Worm (Caenorhabditis elegans) whole organism, L2 larva: ENCODE results near the gene npr-39.

Experiments
- C34F6.9 ChIP-seq: fragments of 150-350 bp; optimal IDR thresholded peaks from 2 replicates; lab custom pipeline; 2014; ENCODE audit warnings: missing biosample characterization, missing genetic modification characterization
- F13H6.1 ChIP-seq: sonication (generic microtip); optimal IDR thresholded peaks from 2 replicates; lab custom pipeline; 2016; ENCODE audit warnings: missing genetic modification characterization, missing compliant biosample characterization
- Y55F3AM.14 ChIP-seq: fragments of 200-800 bp; sonication (Bioruptor generic); optimal IDR thresholded peaks from 2 replicates; lab custom pipeline; 2018; ENCODE audit warnings: mild to moderate bottlenecking, missing genetic modification characterization, missing compliant biosample characterization
- ZK546.5 ChIP-seq: sonication (generic microtip); optimal IDR thresholded peaks from 2 replicates; lab custom pipeline; 2017; ENCODE audit warnings: missing biosample characterization, missing genetic modification characterization
- alr-1 ChIP-seq: fragments of 150-350 bp; optimal IDR thresholded peaks from 2 replicates; lab custom pipeline; 2014; ENCODE audit warnings: missing biosample characterization, missing genetic modification characterization
- aly-2 ChIP-seq: fragments of 150-350 bp; optimal IDR thresholded peaks from 2 replicates; lab custom pipeline; 2014; ENCODE audit warnings: missing biosample characterization, missing genetic modification characterization
- ama-1 ChIP-seq: fragments of 150-350 bp; optimal IDR thresholded peaks from 2 replicates; lab custom pipeline; 2018; ENCODE audit warnings: inconsistent platforms
- blmp-1 ChIP-seq: sonication (generic microtip); optimal IDR thresholded peaks from 2 replicates; lab custom pipeline; 2017; ENCODE audit warnings: missing genetic modification characterization, mild to moderate bottlenecking, missing compliant biosample characterization, antibody characterized with exemption, moderate library complexity; ENCODE audit not compliant: insufficient read depth
- ceh-82 ChIP-seq: fragments of 150-350 bp; optimal IDR thresholded peaks from 2 replicates; lab custom pipeline; 2014; ENCODE audit warnings: missing biosample characterization, missing genetic modification characterization
- crh-2 ChIP-seq: sonication (generic microtip); optimal IDR thresholded peaks from 2 replicates; lab custom pipeline; 2017; ENCODE audit warnings: missing biosample characterization, missing genetic modification characterization
- dmd-4 ChIP-seq: sonication (generic microtip); optimal IDR thresholded peaks from 2 replicates; lab custom pipeline; 2017; ENCODE audit warnings: missing biosample characterization, missing genetic modification characterization
- egl-27 ChIP-seq: sonication (generic microtip); optimal IDR thresholded peaks from 3 replicates; lab custom pipeline; 2017; ENCODE audit warnings: missing biosample characterization, missing genetic modification reagents, missing genetic modification characterization
- elt-1 ChIP-seq: fragments of 150-350 bp; optimal IDR thresholded peaks from 2 replicates; lab custom pipeline; 2014; ENCODE audit warnings: missing biosample characterization, missing genetic modification characterization
- fos-1 ChIP-seq: fragments of 150-350 bp; optimal IDR thresholded peaks from 2 replicates; lab custom pipeline; 2014; ENCODE audit warnings: missing biosample characterization, missing genetic modification characterization
- gmeb-1 ChIP-seq: fragments of 150-350 bp; optimal IDR thresholded peaks from 2 replicates; lab custom pipeline; 2014; ENCODE audit warnings: missing biosample characterization, missing genetic modification characterization
- lin-13 ChIP-seq: fragments of 150-350 bp; optimal IDR thresholded peaks from 2 replicates; lab custom pipeline; 2014; ENCODE audit warnings: missing biosample characterization, missing genetic modification reagents, missing genetic modification characterization
- lsy-2 ChIP-seq, 2 experiments: fragments of 150-350 bp in 1 of 2; sonication (generic microtip) in 1 of 2; optimal IDR thresholded peaks; 2 replicates each; lab custom pipeline; 2014 to 2017; ENCODE audit warnings: missing biosample characterization in 2 of 2, missing genetic modification characterization in 2 of 2
- mab-5 ChIP-seq: fragments of 150-350 bp; optimal IDR thresholded peaks from 2 replicates; lab custom pipeline; 2014; ENCODE audit warnings: missing biosample characterization, missing genetic modification characterization
- mbf-1 ChIP-seq: sonication (generic microtip); optimal IDR thresholded peaks from 2 replicates; lab custom pipeline; 2017; ENCODE audit warnings: missing biosample characterization, missing genetic modification characterization
- mdl-1 ChIP-seq, 2 experiments: fragments of 150-350 bp in 1 of 2; sonication (generic microtip) in 1 of 2; optimal IDR thresholded peaks; 2 replicates each; lab custom pipeline; 2017; ENCODE audit warnings: missing biosample characterization in 2 of 2, missing genetic modification characterization in 2 of 2
- nhr-12 ChIP-seq: fragments of 150-350 bp; optimal IDR thresholded peaks from 2 replicates; lab custom pipeline; 2014; ENCODE audit warnings: missing biosample characterization, missing genetic modification characterization
- nhr-129 ChIP-seq: fragments of 150-350 bp; optimal IDR thresholded peaks from 2 replicates; lab custom pipeline; 2014; ENCODE audit warnings: missing biosample characterization, missing genetic modification characterization
- nhr-21 ChIP-seq: fragments of 150-350 bp; optimal IDR thresholded peaks from 2 replicates; lab custom pipeline; 2014; ENCODE audit warnings: missing biosample characterization, missing genetic modification characterization
- nhr-23 ChIP-seq: fragments of 150-350 bp; optimal IDR thresholded peaks from 2 replicates; lab custom pipeline; 2014; ENCODE audit warnings: missing biosample characterization, missing genetic modification reagents, missing genetic modification characterization
- nhr-237 ChIP-seq: fragments of 150-350 bp; optimal IDR thresholded peaks from 2 replicates; lab custom pipeline; 2014; ENCODE audit warnings: missing biosample characterization, missing genetic modification characterization
- nhr-25 ChIP-seq: fragments of 150-350 bp; sonication (generic microtip); optimal IDR thresholded peaks from 3 replicates; lab custom pipeline; 2014; ENCODE audit warnings: missing biosample characterization, missing genetic modification characterization
- nhr-6 ChIP-seq: fragments of 150-350 bp; optimal IDR thresholded peaks from 2 replicates; lab custom pipeline; 2014; ENCODE audit warnings: missing biosample characterization, missing genetic modification characterization
- peb-1 ChIP-seq: fragments of 150-350 bp; optimal IDR thresholded peaks from 2 replicates; lab custom pipeline; 2014; ENCODE audit warnings: missing biosample characterization, missing genetic modification characterization
- sem-4 ChIP-seq: fragments of 150-350 bp; optimal IDR thresholded peaks from 2 replicates; lab custom pipeline; 2014; ENCODE audit warnings: missing biosample characterization, missing genetic modification reagents, missing genetic modification characterization
- sma-3 ChIP-seq: sonication (generic microtip); optimal IDR thresholded peaks from 2 replicates; lab custom pipeline; 2016; ENCODE audit warnings: missing genetic modification reagents, missing genetic modification characterization, missing compliant biosample characterization
- sma-9 ChIP-seq, 2 experiments: fragments of 150-350 bp in 1 of 2; sonication (generic microtip) in 1 of 2; optimal IDR thresholded peaks; 2 replicates each; lab custom pipeline; 2014 to 2016; ENCODE audit warnings: missing genetic modification characterization in 2 of 2, mild to moderate bottlenecking in 1 of 2, missing biosample characterization in 1 of 2, missing compliant biosample characterization in 1 of 2, missing genetic modification reagents in 1 of 2, moderate library complexity in 1 of 2
- unc-55 ChIP-seq: fragments of 150-350 bp; sonication (generic microtip); optimal IDR thresholded peaks from 3 replicates; lab custom pipeline; 2014; ENCODE audit warnings: missing biosample characterization, missing genetic modification reagents, missing genetic modification characterization
- unc-62 ChIP-seq: fragments of 150-350 bp; optimal IDR thresholded peaks from 2 replicates; lab custom pipeline; 2014; ENCODE audit warnings: missing biosample characterization, missing genetic modification reagents, missing genetic modification characterization
- ztf-1 ChIP-seq: fragments of 200-800 bp; sonication (Bioruptor generic); conservative IDR thresholded peaks from 2 replicates; pipeline ENCODE4 v1.3.6; 2022; ENCODE audit warnings: missing genetic modification characterization, missing compliant biosample characterization
- ztf-4 ChIP-seq: fragments of 150-350 bp; optimal IDR thresholded peaks from 2 replicates; lab custom pipeline; 2014; ENCODE audit warnings: missing biosample characterization, missing genetic modification characterization

npr-39 gene

DNA sequence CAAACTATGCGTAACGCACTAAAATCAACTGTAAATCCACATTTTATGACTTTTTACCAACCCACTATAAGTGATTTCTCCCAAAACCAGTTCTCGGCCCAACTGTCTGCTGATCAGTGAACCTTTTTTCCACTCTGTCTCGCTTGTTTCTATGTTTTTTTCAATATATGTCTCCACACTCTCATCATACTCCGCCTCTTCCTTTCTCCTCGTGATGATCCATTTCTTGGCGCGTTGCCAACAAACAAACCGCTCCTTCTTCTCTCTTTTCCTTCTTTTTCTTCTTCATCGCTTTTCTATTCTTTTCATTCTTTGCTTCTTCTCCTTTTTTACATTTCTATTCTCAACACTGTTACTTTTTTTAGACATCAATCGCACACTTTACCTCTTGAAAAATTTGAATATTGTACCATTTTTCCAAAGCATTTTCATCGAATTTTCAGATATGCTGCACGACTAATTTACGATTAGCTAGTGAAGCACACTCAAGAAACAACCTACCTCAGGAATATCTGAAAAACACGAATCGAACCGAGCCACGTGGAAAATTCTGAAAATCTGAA lies 23.6 kb upstream of the npr-39 start, which contains the start of gene T06E8.8:
T06E8.8 (plus strand) TSS at position 513 of the 563 bp plus-strand sequence.
- TF ChIP-seq lin-13 (GFP tag; lab: Kevin White, UChicago) (peak; percentile 31), sem-4 (tag; lab: Kevin White, UChicago) (peak; percentile 82), nhr-12 (no peak), aly-2 (tag; lab: Kevin White, UChicago) (no peak), Y55F3AM.14 (GFP tag; lab: Kevin White, UChicago) (peak; percentile 20), sma-3 (GFP tag; lab: Kevin White, UChicago) (peak; percentile 86), mbf-1 (no peak), egl-27 (tag; lab: Kevin White, UChicago) (peak; percentile 63), ztf-4 (no peak), nhr-6 (tag; lab: Kevin White, UChicago) (peak; percentile 83), sma-9 (GFP tag; optimal IDR thresholded peaks at IDR 0.05; lab: Kevin White, UChicago) (peak; percentile 93), sma-9 (tag; optimal IDR thresholded peaks at IDR 0.05; lab: Kevin White, UChicago) (no peak), mdl-1 (tag; optimal IDR thresholded peaks at IDR 0.05; lab: Kevin White, UChicago) (peak; percentile 48 to 50), blmp-1 (tag; lab: Kevin White, UChicago) (peak; percentile 87), C34F6.9 (tag; lab: Kevin White, UChicago) (peak; percentile 48), nhr-21 (peak; percentile 72), unc-55 (GFP tag; lab: Kevin White, UChicago) (peak; percentile 74), mab-5 (no peak), elt-1 (tag; lab: Kevin White, UChicago) (no peak), F13H6.1 (peak; percentile 81), crh-2 (tag; lab: Kevin White, UChicago) (peak; percentile 70), nhr-23 (tag; lab: Kevin White, UChicago) (no peak), gmeb-1 (peak; percentile 58), nhr-129 (peak; percentile 78), dmd-4 (tag; lab: Kevin White, UChicago) (no peak), lsy-2 (tag; optimal IDR thresholded peaks at IDR 0.05; lab: Kevin White, UChicago) (peak in 1 of 2 experiments; percentile 83), fos-1 (tag; lab: Kevin White, UChicago) (peak; percentile 56), ztf-1 (GFP tag; lab: Robert Waterston, UW) (no peak), nhr-25 (tag; lab: Kevin White, UChicago) (peak; percentile 87), ama-1 (lab: Kevin White, UChicago) (no peak)

DNA sequence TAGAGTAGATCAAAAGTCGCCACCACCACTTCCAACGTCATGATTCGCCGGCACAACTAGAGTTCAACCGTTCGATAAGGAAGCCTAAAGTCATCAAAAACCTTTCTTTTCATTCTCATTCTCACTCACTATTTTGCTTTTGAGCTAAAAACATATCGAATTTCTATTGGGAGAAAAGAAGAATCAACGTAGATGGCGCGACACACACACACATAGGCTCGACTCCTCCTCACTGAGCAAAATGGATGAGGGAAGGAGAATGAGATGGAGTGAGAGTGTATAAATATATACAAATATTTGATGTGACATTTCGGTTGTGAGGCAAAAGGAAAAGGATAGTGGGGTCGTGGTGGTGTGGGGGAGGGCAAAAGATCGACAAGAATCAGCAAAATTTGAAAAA lies 22.1 kb upstream of the npr-39 start:
- TF ChIP-seq nhr-21: no peak
- no peak for TF ChIP-seq ceh-82 (tag; lab: Kevin White, UChicago)
- peak; percentile 30 for TF ChIP-seq F13H6.1

DNA sequence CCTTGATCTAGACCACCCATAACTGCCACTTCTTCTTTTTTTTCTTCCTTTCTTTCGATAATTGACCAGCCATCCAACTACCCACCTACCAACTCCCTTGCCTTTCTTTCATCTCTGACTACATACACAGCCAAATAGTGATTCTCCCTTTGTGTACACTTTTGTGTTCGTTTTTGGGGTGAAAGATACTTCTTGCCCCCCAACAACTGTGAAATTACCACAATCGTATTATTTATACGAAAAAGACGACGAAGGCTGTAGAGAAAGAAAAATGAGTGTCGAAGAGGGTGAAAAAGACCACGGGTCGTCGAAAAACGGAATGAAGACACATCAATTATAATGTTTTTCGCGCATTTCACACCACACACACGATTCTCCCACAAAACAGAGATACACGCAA lies 20.4 kb upstream of the npr-39 start:
- TF ChIP-seq sma-9 (GFP tag; optimal IDR thresholded peaks at IDR 0.05; lab: Kevin White, UChicago) (peak; percentile 12), sma-9 (tag; optimal IDR thresholded peaks at IDR 0.05; lab: Kevin White, UChicago) (no peak), nhr-12 (no peak), nhr-25 (tag; lab: Kevin White, UChicago) (peak; percentile 67), nhr-6 (tag; lab: Kevin White, UChicago) (no peak), sma-3 (GFP tag; lab: Kevin White, UChicago) (peak; percentile 3), ama-1 (lab: Kevin White, UChicago) (peak; percentile 42), blmp-1 (tag; lab: Kevin White, UChicago) (peak; percentile 38), crh-2 (tag; lab: Kevin White, UChicago) (peak; percentile 81), mbf-1 (no peak)

DNA sequence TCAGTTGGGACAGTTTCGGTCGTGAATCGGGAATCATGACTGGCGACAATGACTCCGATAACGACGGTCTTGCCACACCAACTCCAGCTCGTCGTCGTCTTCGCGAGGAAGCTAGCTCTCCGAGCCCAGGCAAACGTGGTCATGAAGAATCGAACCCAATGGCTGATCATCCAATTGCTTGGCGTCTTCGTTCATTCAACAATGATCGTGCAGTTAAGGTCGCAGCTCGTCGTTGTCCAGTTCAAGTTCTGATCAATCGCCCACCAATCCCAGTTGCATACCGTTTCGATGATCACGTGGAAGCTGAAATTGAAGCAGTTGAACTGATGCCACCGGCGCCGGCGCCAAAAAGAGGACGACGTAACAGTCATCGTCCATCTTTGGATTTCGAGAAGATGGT lies 19.7 kb upstream of the npr-39 start:
- TF ChIP-seq unc-62 (GFP tag; lab: Kevin White, UChicago) (no peak), alr-1 (no peak), gmeb-1 (no peak), lin-13 (GFP tag; lab: Kevin White, UChicago) (no peak), peb-1 (tag; lab: Kevin White, UChicago) (no peak), nhr-21 (no peak), nhr-129 (no peak), fos-1 (tag; lab: Kevin White, UChicago) (no peak), blmp-1 (tag; lab: Kevin White, UChicago) (no peak), ZK546.5 (tag; lab: Kevin White, UChicago) (no peak), sma-3 (GFP tag; lab: Kevin White, UChicago) (no peak), C34F6.9 (tag; lab: Kevin White, UChicago) (no peak), nhr-25 (tag; lab: Kevin White, UChicago) (no peak), nhr-237 (tag; lab: Kevin White, UChicago) (no peak), ztf-4 (no peak)
